Fruit fly (Drosophila melanogaster) whole organism, pupa: ENCODE data around the gene mbt.

Source experiments
- CG10348 ChIP-seq: fragments of 200-800 bp; sonication (Bioruptor generic); IDR thresholded peaks from 2 replicates; pipeline ENCODE4 v1.3.6; 2022; ENCODE audit warnings: missing biosample characterization, missing genetic modification characterization
- CG12605 ChIP-seq: fragments of 200-800 bp; sonication (Bioruptor generic); IDR thresholded peaks from 2 replicates; pipeline ENCODE4 v1.3.6; 2022; ENCODE audit warnings: missing biosample characterization, missing genetic modification characterization
- CG13204 ChIP-seq: fragments of 200-800 bp; sonication (Bioruptor generic); optimal IDR thresholded peaks from 2 replicates; lab custom pipeline; 2018; ENCODE audit warnings: missing biosample characterization, mild to moderate bottlenecking, missing genetic modification characterization, moderate library complexity
- CG14655 ChIP-seq: fragments of 200-800 bp; sonication (Bioruptor generic); optimal IDR thresholded peaks from 3 replicates; lab custom pipeline; 2017; ENCODE audit warnings: mild to moderate bottlenecking, missing biosample characterization, missing genetic modification reagents, missing genetic modification characterization
- CG15710 ChIP-seq: fragments of 200-800 bp; sonication (Bioruptor generic); optimal IDR thresholded peaks from 2 replicates; lab custom pipeline; 2018; ENCODE audit warnings: missing biosample characterization, mild to moderate bottlenecking, missing genetic modification characterization, moderate library complexity
- CG17806 ChIP-seq: fragments of 200-800 bp; sonication (Bioruptor generic); optimal IDR thresholded peaks from 2 replicates; lab custom pipeline; 2018; ENCODE audit warnings: missing biosample characterization, mild to moderate bottlenecking, missing genetic modification characterization, moderate library complexity
- CG32121 ChIP-seq: fragments of 200-800 bp; sonication (Bioruptor generic); IDR thresholded peaks from 2 replicates; pipeline ENCODE4 v1.3.6; 2022; ENCODE audit warnings: missing biosample characterization, missing genetic modification characterization
- CG34367 ChIP-seq: fragments of 200-800 bp; sonication (Bioruptor generic); optimal IDR thresholded peaks from 2 replicates; lab custom pipeline; 2018; ENCODE audit warnings: missing biosample characterization, mild to moderate bottlenecking, missing genetic modification characterization
- CG4496 ChIP-seq: fragments of 200-800 bp; sonication (Bioruptor generic); IDR thresholded peaks from 3 replicates; pipeline ENCODE4 v1.3.6; 2022; ENCODE audit warnings: missing biosample characterization, missing genetic modification characterization
- CG8159 ChIP-seq: fragments of 200-800 bp; sonication (Bioruptor generic); optimal IDR thresholded peaks from 3 replicates; lab custom pipeline; 2018; ENCODE audit warnings: missing biosample characterization, mild to moderate bottlenecking, missing genetic modification characterization, moderate library complexity
- CG8301 ChIP-seq: fragments of 200-800 bp; sonication (Bioruptor generic); optimal IDR thresholded peaks from 2 replicates; lab custom pipeline; 2018; ENCODE audit warnings: missing biosample characterization, mild to moderate bottlenecking, missing genetic modification characterization
- CG9948 ChIP-seq: fragments of 200-800 bp; sonication (Bioruptor generic); optimal IDR thresholded peaks from 2 replicates; lab custom pipeline; 2018; ENCODE audit warnings: missing biosample characterization, mild to moderate bottlenecking, missing genetic modification characterization, moderate library complexity
- D1 ChIP-seq: fragments of 200-800 bp; sonication (Bioruptor generic); optimal IDR thresholded peaks from 2 replicates; lab custom pipeline; 2018; ENCODE audit warnings: missing biosample characterization, mild to moderate bottlenecking, missing genetic modification characterization, moderate library complexity
- EcR ChIP-seq: fragments of 200-800 bp; sonication (Bioruptor generic); optimal IDR thresholded peaks from 3 replicates; lab custom pipeline; 2019; ENCODE audit warnings: missing biosample characterization, missing genetic modification characterization, mild to moderate bottlenecking, moderate library complexity, missing genetic modification reagents
- Ets98B ChIP-seq: fragments of 200-800 bp; sonication (Bioruptor generic); IDR thresholded peaks from 2 replicates; pipeline ENCODE4 v1.3.6; 2022; ENCODE audit warnings: missing biosample characterization, missing genetic modification characterization
- Pif1A ChIP-seq: fragments of 200-800 bp; sonication (Bioruptor generic); optimal IDR thresholded peaks from 3 replicates; lab custom pipeline; 2016; ENCODE audit warnings: missing biosample characterization, missing genetic modification characterization
- Pif1B ChIP-seq: fragments of 200-800 bp; sonication (Bioruptor generic); optimal IDR thresholded peaks from 3 replicates; lab custom pipeline; 2016; ENCODE audit warnings: missing biosample characterization, missing genetic modification characterization
- Snoo ChIP-seq: fragments of 200-800 bp; sonication (Bioruptor generic); optimal IDR thresholded peaks from 3 replicates; lab custom pipeline; 2017; ENCODE audit warnings: missing biosample characterization, mild to moderate bottlenecking, missing genetic modification characterization, inconsistent platforms
- fd96Ca ChIP-seq: fragments of 200-800 bp; sonication (Bioruptor generic); IDR thresholded peaks from 3 replicates; pipeline ENCODE4 v1.3.6; 2022; ENCODE audit warnings: missing biosample characterization, missing genetic modification characterization
- gl ChIP-seq: fragments of 200-800 bp; sonication (Bioruptor generic); optimal IDR thresholded peaks from 2 replicates; lab custom pipeline; 2018; ENCODE audit warnings: missing biosample characterization, mild to moderate bottlenecking, missing genetic modification characterization
- rn ChIP-seq: fragments of 200-800 bp; sonication (Bioruptor generic); IDR thresholded peaks from 2 replicates; pipeline ENCODE4 v1.3.6; 2022; ENCODE audit warnings: missing biosample characterization, missing genetic modification characterization

Gene mbt

dm6 chrX:16575097-16575496 lies 35.4 kb upstream of the mbt start:
- TF ChIP-seq CG13204 (GFP tag; lab: Kevin White, UChicago) (no peak), CG32121 (GFP tag; lab: Robert Waterston, UW) (0 out of 2 replicates have a peak, but pooled peaks have one; percentile 12)

DNA sequence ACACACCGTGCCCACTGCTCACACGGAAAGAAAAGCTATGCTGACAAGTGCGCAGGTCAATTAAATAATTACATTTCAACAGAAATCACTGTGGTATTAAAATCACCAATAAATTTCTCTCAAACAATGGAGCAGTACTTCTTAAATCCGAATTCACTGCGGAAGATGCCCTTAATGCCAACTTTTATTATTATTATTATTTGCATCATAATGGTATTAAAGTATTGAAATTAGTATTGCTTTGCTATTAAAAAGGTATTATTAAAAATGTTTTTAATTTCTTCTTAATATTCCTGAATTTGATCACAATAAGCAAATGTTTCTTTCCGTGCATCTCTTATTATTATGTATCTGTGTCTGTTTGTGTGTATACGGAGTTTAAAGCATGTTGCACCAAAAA lies 30.5 kb upstream of the mbt start:
- TF ChIP-seq CG15710 (tag; lab: Kevin White, UChicago) = peak; percentile 26
- TF ChIP-seq fd96Ca (GFP tag; lab: Robert Waterston, UW) = no peak
- peak; percentile 8 for TF ChIP-seq CG8301 (tag; lab: Kevin White, UChicago)
- no peak for TF ChIP-seq gl (tag; lab: Kevin White, UChicago)
- TF ChIP-seq CG9948 (tag; lab: Kevin White, UChicago) = peak; percentile 22
- peak; percentile 48 for TF ChIP-seq CG8159 (tag; lab: Kevin White, UChicago)
- peak; percentile 23 for TF ChIP-seq CG14655 (GFP tag; lab: Kevin White, UChicago)
- TF ChIP-seq CG17806 (tag; lab: Kevin White, UChicago) = peak; percentile 11
- no peak for TF ChIP-seq D1 (tag; lab: Kevin White, UChicago)
- TF ChIP-seq CG13204 (GFP tag; lab: Kevin White, UChicago) = no peak
- no peak for TF ChIP-seq CG34367 (tag; lab: Kevin White, UChicago)
- TF ChIP-seq CG4496 = no peak
- TF ChIP-seq EcR = no peak
- no peak for TF ChIP-seq Snoo (tag; lab: Kevin White, UChicago)
- no peak for TF ChIP-seq rn
- no peak for TF ChIP-seq Ets98B
- no peak for TF ChIP-seq CG32121 (GFP tag; lab: Robert Waterston, UW)
- no peak for TF ChIP-seq CG12605
- TF ChIP-seq Pif1A (GFP tag; lab: Kevin White, UChicago) = no peak
- TF ChIP-seq Pif1B (GFP tag; lab: Kevin White, UChicago) = no peak
- no peak for TF ChIP-seq CG10348
- TF ChIP-seq, all 21 proteins: peak for 6

DNA sequence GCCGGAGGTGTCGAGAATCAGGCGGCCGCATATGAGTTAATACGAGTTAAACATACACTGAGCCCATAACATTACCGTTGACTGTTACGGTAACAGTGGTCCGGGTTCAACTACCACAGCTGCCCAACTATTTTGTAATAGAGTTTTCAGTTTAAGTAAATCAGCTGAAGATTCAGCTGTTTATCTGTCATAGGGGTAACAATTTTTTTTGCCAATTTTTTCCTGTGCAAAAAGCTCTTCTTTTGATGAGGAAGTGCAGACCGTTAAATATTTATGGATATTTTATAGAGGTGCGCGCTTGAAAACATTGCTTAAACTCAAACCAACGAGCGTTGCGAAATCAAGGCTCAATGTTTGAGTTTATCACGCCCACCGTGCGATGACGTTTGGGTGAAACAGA lies 28.8 kb upstream of the mbt start:
- no peak for TF ChIP-seq CG17806 (tag; lab: Kevin White, UChicago)
- peak; percentile 29 for TF ChIP-seq CG14655 (GFP tag; lab: Kevin White, UChicago)

dm6 chrX:16582145-16582544 lies 28.3 kb upstream of the mbt start:
- TF ChIP-seq CG4496 = 0 out of 3 replicates have a peak, but pooled peaks have one; percentile 6
- no peak for TF ChIP-seq fd96Ca (GFP tag; lab: Robert Waterston, UW)

- peak; percentile 42 for TF ChIP-seq CG14655 (GFP tag; lab: Kevin White, UChicago)
- TF ChIP-seq EcR = no peak
- TF ChIP-seq fd96Ca (GFP tag; lab: Robert Waterston, UW) = no peak
- no peak for TF ChIP-seq Pif1A (GFP tag; lab: Kevin White, UChicago)
- TF ChIP-seq CG8159 (tag; lab: Kevin White, UChicago) = no peak
- TF ChIP-seq CG17806 (tag; lab: Kevin White, UChicago) = no peak
- TF ChIP-seq rn = no peak
- no peak for TF ChIP-seq CG15710 (tag; lab: Kevin White, UChicago)
- no peak for TF ChIP-seq CG4496
- no peak for TF ChIP-seq CG34367 (tag; lab: Kevin White, UChicago)
- TF ChIP-seq CG8301 (tag; lab: Kevin White, UChicago) = peak; percentile 4
- no peak for TF ChIP-seq D1 (tag; lab: Kevin White, UChicago)
- TF ChIP-seq CG13204 (GFP tag; lab: Kevin White, UChicago) = no peak
- TF ChIP-seq Snoo (tag; lab: Kevin White, UChicago) = no peak
- TF ChIP-seq Ets98B = peak; percentile 47
- TF ChIP-seq CG12605 = peak; percentile 33; the same call in 1 of the 2 replicates
- TF ChIP-seq CG32121 (GFP tag; lab: Robert Waterston, UW) = peak; percentile 54; the same call in 1 of the 2 replicates
- TF ChIP-seq CG9948 (tag; lab: Kevin White, UChicago) = no peak
- TF ChIP-seq gl (tag; lab: Kevin White, UChicago) = no peak
- no peak for TF ChIP-seq CG10348
- TF ChIP-seq Pif1B (GFP tag; lab: Kevin White, UChicago) = no peak
These were observed 26.8 kb upstream of the mbt start for dm6 chrX:16583730-16584129.

- TF ChIP-seq rn (no peak), CG12605 (no peak), Pif1A (GFP tag; lab: Kevin White, UChicago) (no peak), CG17806 (tag; lab: Kevin White, UChicago) (peak; percentile 15), CG34367 (tag; lab: Kevin White, UChicago) (no peak), Ets98B (no peak), Snoo (tag; lab: Kevin White, UChicago) (no peak), EcR (no peak), CG8159 (tag; lab: Kevin White, UChicago) (peak; percentile 40), CG9948 (tag; lab: Kevin White, UChicago) (peak; percentile 24), CG15710 (tag; lab: Kevin White, UChicago) (peak; percentile 9), gl (tag; lab: Kevin White, UChicago) (no peak), fd96Ca (GFP tag; lab: Robert Waterston, UW) (no peak), D1 (tag; lab: Kevin White, UChicago) (no peak), CG4496 (0 out of 3 replicates have a peak, but pooled peaks have one; percentile 37), CG8301 (tag; lab: Kevin White, UChicago) (peak; percentile 35), CG13204 (GFP tag; lab: Kevin White, UChicago) (no peak), CG32121 (GFP tag; lab: Robert Waterston, UW) (peak; percentile 67), Pif1B (GFP tag; lab: Kevin White, UChicago) (peak; percentile 18), CG10348 (no peak), CG14655 (GFP tag; lab: Kevin White, UChicago) (peak; percentile 43)
These were observed 24.9 kb upstream of the mbt start for dm6 chrX:16585569-16585968.
